Fruit fly (Drosophila melanogaster) whole organism, embryonic: ENCODE measurements around the gene frj.

Experiments used
- Abd-B ChIP-seq: fragments of 200-800 bp; sonication (Bioruptor generic); optimal IDR thresholded peaks from 2 replicates; lab custom pipeline; 2018; ENCODE audit warnings: missing biosample characterization, mild to moderate bottlenecking, missing genetic modification characterization, moderate library complexity
- Aef1 ChIP-seq: fragments of 200-800 bp; sonication (Bioruptor generic); IDR thresholded peaks from 3 replicates; pipeline ENCODE4 v1.3.6; 2022; ENCODE audit warnings: missing biosample characterization, missing genetic modification characterization
- BEAF-32 ChIP-seq: fragments of 200-800 bp; sonication (Bioruptor generic); optimal IDR thresholded peaks from 3 replicates; lab custom pipeline; 2017; ENCODE audit warnings: missing biosample characterization, missing genetic modification characterization, mild to moderate bottlenecking, moderate library complexity, missing genetic modification reagents
- CG10274 ChIP-seq: fragments of 200-800 bp; sonication (Bioruptor generic); optimal IDR thresholded peaks from 3 replicates; lab custom pipeline; 2017; ENCODE audit warnings: missing biosample characterization, mild to moderate bottlenecking, missing genetic modification characterization
- CG10565 ChIP-seq: fragments of 200-800 bp; sonication (Bioruptor generic); optimal IDR thresholded peaks from 3 replicates; lab custom pipeline; 2016; ENCODE audit warnings: missing biosample characterization, mild to moderate bottlenecking, missing genetic modification characterization
- CG15073 ChIP-seq: fragments of 200-800 bp; sonication (Bioruptor generic); optimal IDR thresholded peaks from 2 replicates; lab custom pipeline; 2016; ENCODE audit warnings: missing biosample characterization, missing genetic modification characterization
- CG15514 ChIP-seq: fragments of 200-800 bp; sonication (Bioruptor generic); optimal IDR thresholded peaks from 3 replicates; lab custom pipeline; 2017; ENCODE audit warnings: missing biosample characterization, missing genetic modification characterization, mild to moderate bottlenecking, moderate library complexity, missing genetic modification reagents
- CG17328 ChIP-seq: fragments of 200-800 bp; sonication (Bioruptor generic); IDR thresholded peaks from 2 replicates; pipeline ENCODE4 v1.3.6; 2022; ENCODE audit warnings: missing biosample characterization, missing genetic modification characterization
- CG17359 ChIP-seq: fragments of 200-800 bp; sonication (Bioruptor generic); optimal IDR thresholded peaks from 3 replicates; lab custom pipeline; 2018; ENCODE audit warnings: missing biosample characterization, mild to moderate bottlenecking, missing genetic modification characterization, moderate library complexity
- CG18011 ChIP-seq: fragments of 200-800 bp; sonication (Bioruptor generic); optimal IDR thresholded peaks from 2 replicates; lab custom pipeline; 2017; ENCODE audit warnings: missing biosample characterization, missing genetic modification characterization, mild to moderate bottlenecking, moderate library complexity, missing genotype
- CG30431 ChIP-seq: fragments of 200-800 bp; sonication (Bioruptor generic); optimal IDR thresholded peaks from 2 replicates; lab custom pipeline; 2017; ENCODE audit warnings: missing biosample characterization, missing genetic modification characterization
- CG31365 ChIP-seq: fragments of 200-800 bp; sonication (Bioruptor generic); optimal IDR thresholded peaks from 2 replicates; lab custom pipeline; 2018; ENCODE audit warnings: missing biosample characterization, mild to moderate bottlenecking, missing genetic modification characterization
- CG31441 ChIP-seq: fragments of 200-800 bp; sonication (Bioruptor generic); IDR thresholded peaks from 2 replicates; pipeline ENCODE4 v1.3.6; 2022; ENCODE audit warnings: missing biosample characterization, missing genetic modification characterization
- CG3847 ChIP-seq: fragments of 200-800 bp; sonication (Bioruptor generic); IDR thresholded peaks from 2 replicates; pipeline ENCODE4 v1.3.6; 2022; ENCODE audit warnings: missing biosample characterization, missing genetic modification characterization
- CG4820 ChIP-seq: fragments of 200-800 bp; sonication (Bioruptor generic); optimal IDR thresholded peaks from 3 replicates; lab custom pipeline; 2016; ENCODE audit warnings: missing biosample characterization, missing genetic modification characterization
- CG4854 ChIP-seq: fragments of 200-800 bp; sonication (Bioruptor generic); optimal IDR thresholded peaks from 2 replicates; lab custom pipeline; 2016; ENCODE audit warnings: missing biosample characterization, missing genetic modification characterization, inconsistent platforms
- CG6654 ChIP-seq: fragments of 200-800 bp; sonication (Bioruptor generic); optimal IDR thresholded peaks from 2 replicates; lab custom pipeline; 2017; ENCODE audit warnings: missing biosample characterization, mild to moderate bottlenecking, missing genetic modification characterization
- CG7372 ChIP-seq: fragments of 200-800 bp; sonication (Bioruptor generic); IDR thresholded peaks from 2 replicates; pipeline ENCODE4 v1.3.6; 2022; ENCODE audit warnings: missing biosample characterization, missing genetic modification characterization
- CG7745 ChIP-seq: fragments of 200-800 bp; sonication (Bioruptor generic); optimal IDR thresholded peaks from 2 replicates; lab custom pipeline; 2018; ENCODE audit warnings: missing biosample characterization, mild to moderate bottlenecking, missing genetic modification characterization, moderate library complexity
- CG7786 ChIP-seq: fragments of 200-800 bp; sonication (Bioruptor generic); optimal IDR thresholded peaks from 2 replicates; lab custom pipeline; 2016; ENCODE audit warnings: missing biosample characterization, missing genetic modification characterization
- CG8924 ChIP-seq: fragments of 200-800 bp; optimal IDR thresholded peaks from 3 replicates; lab custom pipeline; 2019; ENCODE audit warnings: missing biosample characterization, mild to moderate bottlenecking, missing genetic modification characterization, moderate library complexity
- D ChIP-seq, 2 experiments: fragments of 200-800 bp in 1 of 2; fragments of >200 bp in 1 of 2; sonication (Bioruptor generic) in 1 of 2; optimal IDR thresholded peaks; 2 replicates in 1 of 2; 3 replicates in 1 of 2; lab custom pipeline; 2017; ENCODE audit warnings: mild to moderate bottlenecking in 1 of 2, missing biosample characterization in 1 of 2, missing genetic modification characterization in 1 of 2, missing genetic modification reagents in 1 of 2
- D19B ChIP-seq: fragments of 200-800 bp; sonication (Bioruptor generic); optimal IDR thresholded peaks from 2 replicates; lab custom pipeline; 2017; ENCODE audit warnings: missing biosample characterization, mild to moderate bottlenecking, missing genetic modification characterization
- Dek ChIP-seq: fragments of 200-800 bp; sonication (Bioruptor generic); optimal IDR thresholded peaks from 3 replicates; lab custom pipeline; 2019; ENCODE audit warnings: missing biosample characterization, mild to moderate bottlenecking, missing genetic modification characterization, moderate library complexity
- Dfd ChIP-seq, 2 experiments: fragments of >200 bp; optimal IDR thresholded peaks; 2 replicates each; lab custom pipeline; 2017; ENCODE audit warnings: missing biosample characterization in 2 of 2, missing genetic modification characterization in 2 of 2
- HLH54F ChIP-seq: fragments of 200-800 bp; sonication (Bioruptor generic); optimal IDR thresholded peaks from 3 replicates; lab custom pipeline; 2016; ENCODE audit warnings: missing biosample characterization, missing genetic modification characterization
- Hmr ChIP-seq: fragments of 200-800 bp; sonication (Bioruptor generic); optimal IDR thresholded peaks from 3 replicates; lab custom pipeline; 2017; ENCODE audit warnings: mild to moderate bottlenecking, missing biosample characterization, missing genetic modification reagents, missing genetic modification characterization
- Hr51 ChIP-seq, 2 experiments: fragments of 200-800 bp; sonication (Bioruptor generic); optimal IDR thresholded peaks; 2 replicates in 1 of 2; 3 replicates in 1 of 2; lab custom pipeline; 2016 to 2018; ENCODE audit warnings: missing biosample characterization in 2 of 2, missing genetic modification characterization in 2 of 2, mild to moderate bottlenecking in 1 of 2, moderate library complexity in 1 of 2
- Max ChIP-seq: fragments of 200-800 bp; sonication (Bioruptor generic); optimal IDR thresholded peaks from 2 replicates; lab custom pipeline; 2016; ENCODE audit warnings: missing biosample characterization, mild to moderate bottlenecking, missing genetic modification characterization
- Ssrp ChIP-seq: fragments of 200-800 bp; sonication (Bioruptor generic); optimal IDR thresholded peaks from 2 replicates; lab custom pipeline; 2018; ENCODE audit warnings: missing biosample characterization, mild to moderate bottlenecking, missing genetic modification characterization, moderate library complexity
- Trl ChIP-seq, 3 experiments: fragments of >200 bp in 2 of 3; fragments of 200-800 bp in 1 of 3; sonication (Bioruptor generic) in 1 of 3; optimal IDR thresholded peaks; 2 replicates in 1 of 3; 3 replicates in 2 of 3; lab custom pipeline; 2016 to 2017; ENCODE audit warnings: missing biosample characterization in 1 of 3, missing genetic modification characterization in 1 of 3
- ab ChIP-seq: fragments of 200-800 bp; sonication (Bioruptor generic); optimal IDR thresholded peaks from 2 replicates; lab custom pipeline; 2016; ENCODE audit warnings: missing biosample characterization, missing genetic modification characterization
- bigmax ChIP-seq: fragments of 200-800 bp; sonication (Bioruptor generic); optimal IDR thresholded peaks from 2 replicates; lab custom pipeline; 2018; ENCODE audit warnings: missing biosample characterization, mild to moderate bottlenecking, missing genetic modification characterization
- chif ChIP-seq, 2 experiments: fragments of 200-800 bp; sonication (Bioruptor generic); optimal IDR thresholded peaks; 3 replicates each; lab custom pipeline; 2016; ENCODE audit warnings: missing biosample characterization in 2 of 2, missing genetic modification characterization in 2 of 2
- dm ChIP-seq: fragments of 200-800 bp; sonication (Bioruptor generic); optimal IDR thresholded peaks from 3 replicates; lab custom pipeline; 2016; ENCODE audit warnings: missing biosample characterization, missing genetic modification characterization
- dysf ChIP-seq: fragments of 200-800 bp; sonication (Bioruptor generic); IDR thresholded peaks from 3 replicates; pipeline ENCODE4 v1.3.6; 2022; ENCODE audit warnings: missing biosample characterization, missing genetic modification characterization
- fd3F ChIP-seq: fragments of 200-800 bp; sonication (Bioruptor generic); optimal IDR thresholded peaks from 2 replicates; lab custom pipeline; 2018; ENCODE audit warnings: missing biosample characterization, mild to moderate bottlenecking, missing genetic modification characterization, moderate library complexity
- ftz-f1 ChIP-seq: fragments of 200-800 bp; sonication (Bioruptor generic); optimal IDR thresholded peaks from 2 replicates; lab custom pipeline; 2016; ENCODE audit warnings: missing biosample characterization, missing genetic modification characterization
- fu2 ChIP-seq: fragments of 200-800 bp; sonication (Bioruptor generic); optimal IDR thresholded peaks from 2 replicates; lab custom pipeline; 2016; ENCODE audit warnings: missing biosample characterization, missing genetic modification characterization
- gcm2 ChIP-seq: fragments of 200-800 bp; sonication (Bioruptor generic); optimal IDR thresholded peaks from 2 replicates; lab custom pipeline; 2016; ENCODE audit warnings: missing biosample characterization, missing genetic modification characterization
- gsb ChIP-seq: fragments of 200-800 bp; sonication (Bioruptor generic); IDR thresholded peaks from 2 replicates; pipeline ENCODE4 v1.3.6; 2022; ENCODE audit warnings: missing biosample characterization, missing genetic modification characterization
- org-1 ChIP-seq: fragments of 200-800 bp; sonication (Bioruptor generic); optimal IDR thresholded peaks from 2 replicates; lab custom pipeline; 2017; ENCODE audit warnings: missing biosample characterization, missing genetic modification characterization
- rib ChIP-seq: fragments of 200-800 bp; sonication (Bioruptor generic); IDR thresholded peaks from 2 replicates; pipeline ENCODE4 v1.3.6; 2022; ENCODE audit warnings: missing biosample characterization, missing genetic modification characterization
- run ChIP-seq: fragments of 200-800 bp; sonication (Bioruptor generic); optimal IDR thresholded peaks from 3 replicates; lab custom pipeline; 2018; ENCODE audit warnings: missing biosample characterization, mild to moderate bottlenecking, missing genetic modification characterization
- shn ChIP-seq: fragments of 200-800 bp; sonication (Bioruptor generic); optimal IDR thresholded peaks from 3 replicates; lab custom pipeline; 2016; ENCODE audit warnings: missing biosample characterization, missing genetic modification characterization
- sisA ChIP-seq: fragments of 200-800 bp; sonication (Bioruptor generic); IDR thresholded peaks from 2 replicates; pipeline ENCODE4 v1.3.6; 2022; ENCODE audit warnings: missing biosample characterization, missing genetic modification characterization
- slp2 ChIP-seq: fragments of 200-800 bp; sonication (Bioruptor generic); optimal IDR thresholded peaks from 2 replicates; lab custom pipeline; 2016; ENCODE audit warnings: missing biosample characterization, missing genetic modification characterization
- so ChIP-seq: fragments of 200-800 bp; sonication (Bioruptor generic); IDR thresholded peaks from 3 replicates; pipeline ENCODE4 v1.3.6; 2022; ENCODE audit warnings: missing biosample characterization, missing genetic modification characterization
- stwl ChIP-seq: fragments of 200-800 bp; sonication (Bioruptor generic); optimal IDR thresholded peaks from 3 replicates; lab custom pipeline; 2018; ENCODE audit warnings: missing biosample characterization, mild to moderate bottlenecking, missing genetic modification characterization, moderate library complexity
- trem ChIP-seq: fragments of 200-800 bp; optimal IDR thresholded peaks from 3 replicates; lab custom pipeline; 2019; ENCODE audit warnings: missing biosample characterization, mild to moderate bottlenecking, missing genetic modification characterization, moderate library complexity
- z ChIP-seq: fragments of 200-800 bp; sonication (Bioruptor generic); IDR thresholded peaks from 3 replicates; pipeline ENCODE4 v1.3.6; 2022; ENCODE audit warnings: missing biosample characterization, missing genetic modification characterization

Gene frj

DNA sequence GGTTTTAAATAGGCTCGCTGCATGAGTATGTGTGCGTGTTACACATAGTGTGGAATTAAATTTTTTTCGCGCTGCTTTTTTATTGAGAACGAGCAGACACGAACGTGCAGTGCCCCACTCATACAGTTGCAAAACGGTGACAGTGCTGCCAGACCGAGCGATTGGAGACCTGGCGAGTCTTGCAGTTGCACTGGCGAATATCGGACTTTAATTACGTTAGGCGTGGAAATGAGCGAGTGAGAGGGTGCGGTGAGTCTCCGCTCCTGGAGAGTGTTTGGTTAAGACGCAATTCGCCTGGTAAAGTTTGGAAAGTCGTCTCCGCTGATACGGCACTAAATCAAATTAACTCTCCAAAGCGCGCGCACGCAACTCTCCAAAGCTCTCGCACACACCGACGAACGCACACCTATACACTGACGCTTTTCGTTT is 25.5 kb downstream of the frj start (continued):
- TF ChIP-seq rib, result peak; percentile 50; the same call in 1 of the 2 replicates
- TF ChIP-seq org-1, result no peak
- TF ChIP-seq ab (GFP tag; lab: Kevin White, UChicago), result no peak
- no peak for TF ChIP-seq CG10274 (GFP tag; lab: Kevin White, UChicago)
- TF ChIP-seq CG8924 (tag; lab: Kevin White, UChicago), result peak; percentile 24
- no peak for TF ChIP-seq slp2 (GFP tag; lab: Kevin White, UChicago)
- TF ChIP-seq Hmr (GFP tag; lab: Kevin White, UChicago), result no peak
- no peak for TF ChIP-seq sisA
- TF ChIP-seq CG4820 (GFP tag; lab: Kevin White, UChicago), result no peak
- no peak for TF ChIP-seq gsb (GFP tag; lab: Robert Waterston, UW)
- TF ChIP-seq CG15073 (GFP tag; lab: Kevin White, UChicago), result no peak
- TF ChIP-seq chif (GFP tag; optimal IDR thresholded peaks at IDR 0.05; lab: Kevin White, UChicago), result no peak
- no peak for TF ChIP-seq run (tag; lab: Kevin White, UChicago)
- TF ChIP-seq so (GFP tag; lab: Robert Waterston, UW), result no peak
- no peak for TF ChIP-seq CG18011 (GFP tag; lab: Kevin White, UChicago)
- peak; percentile 51 for TF ChIP-seq dm (GFP tag; lab: Kevin White, UChicago)
- no peak for TF ChIP-seq CG30431 (GFP tag; lab: Kevin White, UChicago)
- peak; percentile 26 for TF ChIP-seq D (optimal IDR thresholded peaks at IDR 0.05; lab: Kevin White, UChicago)
- no peak for TF ChIP-seq D (GFP tag; optimal IDR thresholded peaks at IDR 0.05; lab: Kevin White, UChicago)
- TF ChIP-seq Dfd (GFP tag; optimal IDR thresholded peaks at IDR 0.05; lab: Kevin White, UChicago), result no peak
- no peak for TF ChIP-seq Hr51 (GFP tag; optimal IDR thresholded peaks at IDR 0.05; lab: Kevin White, UChicago)
- no peak for TF ChIP-seq z (GFP tag; lab: Robert Waterston, UW)
- no peak for TF ChIP-seq ftz-f1
- no peak for TF ChIP-seq CG7372 (GFP tag; lab: Robert Waterston, UW)
- no peak for TF ChIP-seq shn (GFP tag; lab: Kevin White, UChicago)
- TF ChIP-seq Ssrp (tag; lab: Kevin White, UChicago), result no peak
- TF ChIP-seq D19B, result no peak
- TF ChIP-seq CG17328 (GFP tag; lab: Robert Waterston, UW), result no peak
- TF ChIP-seq BEAF-32 (GFP tag; lab: Kevin White, UChicago), result no peak
- peak; percentile 35 for TF ChIP-seq bigmax
- no peak for TF ChIP-seq CG31365 (tag; lab: Kevin White, UChicago)
- TF ChIP-seq gcm2 (GFP tag; lab: Kevin White, UChicago), result no peak
- TF ChIP-seq CG15514 (GFP tag; lab: Kevin White, UChicago), result peak; percentile 73
- TF ChIP-seq CG4854, result no peak
- no peak for TF ChIP-seq CG31441 (GFP tag; lab: Robert Waterston, UW)
- TF ChIP-seq Max (GFP tag; lab: Kevin White, UChicago), result no peak
- peak in 1 of 2 experiments; percentile 39 for TF ChIP-seq Trl (optimal IDR thresholded peaks at IDR 0.05; lab: Kevin White, UChicago)
- TF ChIP-seq Trl (GFP tag; optimal IDR thresholded peaks at IDR 0.05; lab: Kevin White, UChicago), result no peak
- TF ChIP-seq fd3F (GFP tag; lab: Kevin White, UChicago), result no peak
- no peak for TF ChIP-seq trem (tag; lab: Kevin White, UChicago)
- TF ChIP-seq CG6654 (GFP tag; lab: Kevin White, UChicago), result no peak
- no peak for TF ChIP-seq CG10565 (GFP tag; lab: Kevin White, UChicago)
- peak; percentile 55 for TF ChIP-seq stwl (tag; lab: Kevin White, UChicago)
- TF ChIP-seq CG7786 (GFP tag; lab: Kevin White, UChicago), result no peak
- TF ChIP-seq CG17359 (tag; lab: Kevin White, UChicago), result no peak
- no peak for TF ChIP-seq Dek
- no peak for TF ChIP-seq CG3847 (GFP tag; lab: Robert Waterston, UW)
- no peak for TF ChIP-seq fu2 (GFP tag; lab: Kevin White, UChicago)
- no peak for TF ChIP-seq HLH54F
- no peak for TF ChIP-seq dysf (GFP tag; lab: Robert Waterston, UW)
- no peak for TF ChIP-seq CG7745 (tag; lab: Kevin White, UChicago)
- TF ChIP-seq Aef1 (GFP tag; lab: Robert Waterston, UW), result no peak
- no peak for TF ChIP-seq Abd-B (GFP tag; lab: Kevin White, UChicago)
